Worm (Caenorhabditis elegans) whole organism, mixed stage, embryonic: ENCODE results near the gene srh-15.

Source experiments
- ces-1 ChIP-seq: fragments of 150-350 bp; optimal IDR thresholded peaks from 2 replicates; lab custom pipeline; 2014; ENCODE audit warnings: missing biosample characterization, missing genetic modification reagents, missing genetic modification characterization
- flh-1 ChIP-seq: fragments of 200-800 bp; sonication (Bioruptor generic); optimal IDR thresholded peaks from 2 replicates; lab custom pipeline; 2018; ENCODE audit warnings: mild to moderate bottlenecking, missing genetic modification characterization, moderate library complexity, missing compliant biosample characterization
- lsy-2 ChIP-seq: fragments of 150-350 bp; optimal IDR thresholded peaks from 2 replicates; lab custom pipeline; 2014; ENCODE audit warnings: missing biosample characterization, missing genetic modification characterization
- mab-5 ChIP-seq: fragments of 150-350 bp; optimal IDR thresholded peaks from 2 replicates; lab custom pipeline; 2014; ENCODE audit warnings: missing biosample characterization, missing genetic modification characterization
- nhr-237 ChIP-seq: fragments of 150-350 bp; optimal IDR thresholded peaks from 2 replicates; lab custom pipeline; 2014; ENCODE audit warnings: missing biosample characterization, missing genetic modification characterization
- nhr-76 ChIP-seq: sonication (generic microtip); optimal IDR thresholded peaks from 2 replicates; lab custom pipeline; 2017; ENCODE audit warnings: missing biosample characterization, missing genetic modification characterization
- ztf-11 ChIP-seq: fragments of 150-350 bp; optimal IDR thresholded peaks from 2 replicates; lab custom pipeline; 2014; ENCODE audit warnings: missing biosample characterization, missing genetic modification characterization

DNA sequence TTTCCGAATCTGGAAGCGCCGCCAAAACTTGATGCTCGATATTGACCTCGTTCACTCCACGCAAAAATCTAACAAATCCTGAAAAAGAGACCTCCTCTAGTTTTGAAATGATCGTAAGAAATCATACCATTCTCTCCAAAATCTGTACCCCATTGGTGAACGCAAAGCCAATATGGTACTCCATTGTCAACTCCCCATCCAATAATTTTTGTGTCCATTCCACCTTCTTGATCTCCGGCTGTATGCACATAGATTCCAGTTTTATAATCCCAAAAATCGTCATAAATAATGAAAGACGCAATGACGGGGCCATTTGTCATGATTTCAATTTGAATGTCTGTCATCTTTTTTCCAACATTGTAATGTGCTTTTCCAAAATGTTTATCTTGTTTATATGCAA lies 35.4 kb downstream of the srh-15 start:
- TF ChIP-seq flh-1, result no peak
- no peak for TF ChIP-seq lsy-2 (tag; lab: Kevin White, UChicago)
- TF ChIP-seq ces-1 (GFP tag; lab: Kevin White, UChicago), result no peak
- no peak for TF ChIP-seq ztf-11
- TF ChIP-seq nhr-76 (tag; lab: Kevin White, UChicago), result no peak
- no peak for TF ChIP-seq nhr-237 (tag; lab: Kevin White, UChicago)
- TF ChIP-seq mab-5 (tag; lab: Kevin White, UChicago), result no peak
